Worm (Caenorhabditis elegans) whole organism, young adult: ENCODE results near the gene T08G3.11.

Source experiments
- F33H1.4 ChIP-seq: fragments of 200-800 bp; sonication (Bioruptor generic); IDR thresholded peaks from 2 replicates; pipeline ENCODE4 v1.3.6; 2022; ENCODE audit warnings: missing genetic modification reagents, missing genetic modification characterization, missing compliant biosample characterization
- Y95B8A.8 ChIP-seq: fragments of 200-800 bp; sonication (Bioruptor generic); IDR thresholded peaks from 2 replicates; pipeline ENCODE4 v1.3.6; 2022; ENCODE audit warnings: missing genetic modification reagents, missing genetic modification characterization, missing compliant biosample characterization
- egl-18 ChIP-seq: fragments of 200-800 bp; sonication (Bioruptor generic); IDR thresholded peaks from 2 replicates; pipeline ENCODE4 v1.3.6; 2022; ENCODE audit warnings: missing genetic modification reagents, missing genetic modification characterization, missing compliant biosample characterization
- madf-3 ChIP-seq: fragments of 200-800 bp; sonication (Bioruptor generic); IDR thresholded peaks from 2 replicates; pipeline ENCODE4 v1.3.6; 2022; ENCODE audit warnings: missing genetic modification reagents, missing genetic modification characterization, missing compliant biosample characterization
- mel-28 ChIP-seq: sonication (generic microtip); optimal IDR thresholded peaks from 2 replicates; lab custom pipeline; 2016; ENCODE audit warnings: borderline replicate concordance, mild to moderate bottlenecking, missing genetic modification characterization, missing compliant biosample characterization
- sdz-38 ChIP-seq: sonication (generic microtip); optimal IDR thresholded peaks from 2 replicates; lab custom pipeline; 2016; ENCODE audit warnings: missing genotype, missing genetic modification characterization, missing compliant biosample characterization
- snpc-4 ChIP-seq, 5 experiments: fragments of 150-350 bp in 1 of 5; sonication (generic microtip) in 4 of 5; optimal IDR thresholded peaks; 2 replicates each; lab custom pipeline; 2014 to 2018; ENCODE audit warnings: missing genetic modification characterization in 5 of 5, missing biosample characterization in 3 of 5, antibody characterized with exemption in 2 of 5, mild to moderate bottlenecking in 2 of 5, missing compliant biosample characterization in 2 of 5, missing genotype in 2 of 5, moderate library complexity in 2 of 5, missing genetic modification reagents in 1 of 5
- unc-62 ChIP-seq: fragments of 150-350 bp; optimal IDR thresholded peaks from 2 replicates; lab custom pipeline; 2014; ENCODE audit warnings: missing biosample characterization, missing genetic modification reagents, missing genetic modification characterization
- zfh-2 ChIP-seq: fragments of 200-800 bp; sonication (Bioruptor generic); conservative IDR thresholded peaks from 2 replicates; pipeline ENCODE4 v1.3.6; 2022; ENCODE audit warnings: missing genetic modification reagents, missing genetic modification characterization, missing compliant biosample characterization

DNA sequence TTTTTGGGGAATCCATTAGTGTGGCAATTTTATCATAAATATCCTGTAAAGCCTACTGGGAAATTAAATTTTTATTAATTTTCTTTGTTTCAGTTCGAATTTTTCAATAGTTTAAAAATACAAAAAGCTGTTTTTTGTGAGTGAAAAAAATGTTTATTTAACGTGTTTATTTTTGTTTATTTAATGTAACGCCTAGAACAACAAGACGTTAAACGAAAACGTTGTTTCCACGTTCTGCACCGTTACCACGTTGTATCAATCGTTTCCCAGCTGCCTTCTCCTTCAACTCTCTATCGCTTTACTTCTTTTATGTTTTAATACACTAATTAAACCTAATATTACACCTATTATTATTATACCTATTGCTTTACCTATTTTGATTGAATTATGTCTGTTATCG is 31.4 kb downstream of the T08G3.11 start, which contains the start of gene T08G3.13:
- TF ChIP-seq mel-28: no peak
- TF ChIP-seq F33H1.4 (GFP tag; lab: Robert Waterston, UW): no peak
- TF ChIP-seq madf-3 (GFP tag; lab: Robert Waterston, UW): no peak
- no peak for TF ChIP-seq unc-62 (GFP tag; lab: Kevin White, UChicago)
- TF ChIP-seq egl-18: no peak
- TF ChIP-seq sdz-38 (tag; lab: Kevin White, UChicago): no peak
- TF ChIP-seq snpc-4 (GFP tag; optimal IDR thresholded peaks at IDR 0.05; lab: Kevin White, UChicago): no peak
- no peak for TF ChIP-seq snpc-4 (tag; optimal IDR thresholded peaks at IDR 0.05; lab: Kevin White, UChicago)
- no peak for TF ChIP-seq Y95B8A.8 (GFP tag; lab: Robert Waterston, UW)
- TF ChIP-seq zfh-2 (GFP tag; lab: Robert Waterston, UW): no peak
